Worm (Caenorhabditis elegans) whole organism, mixed stage, embryonic: Measurements from ENCODE around the gene sri-65.

ENCODE experiments used
- M03D4.4 ChIP-seq: sonication (generic microtip); optimal IDR thresholded peaks from 2 replicates; lab custom pipeline; 2017; ENCODE audit warnings: mild to moderate bottlenecking, missing genetic modification characterization, missing compliant biosample characterization
- bed-3 ChIP-seq: fragments of 200-800 bp; sonication (Bioruptor generic); optimal IDR thresholded peaks from 3 replicates; lab custom pipeline; 2018; ENCODE audit warnings: mild to moderate bottlenecking, missing genetic modification characterization, moderate library complexity, missing compliant biosample characterization
- blmp-1 ChIP-seq: fragments of 150-350 bp; optimal IDR thresholded peaks from 2 replicates; lab custom pipeline; 2014; ENCODE audit warnings: missing biosample characterization, missing genetic modification characterization
- ceh-39 ChIP-seq: fragments of 150-350 bp; optimal IDR thresholded peaks from 2 replicates; lab custom pipeline; 2014; ENCODE audit warnings: missing biosample characterization, missing genetic modification characterization
- ceh-83 ChIP-seq: fragments of 200-800 bp; sonication (Bioruptor generic); optimal IDR thresholded peaks from 2 replicates; lab custom pipeline; 2018; ENCODE audit warnings: mild to moderate bottlenecking, missing genetic modification characterization, missing compliant biosample characterization
- drap-1 ChIP-seq: fragments of 200-800 bp; sonication (Bioruptor generic); optimal IDR thresholded peaks from 3 replicates; lab custom pipeline; 2018; ENCODE audit warnings: mild to moderate bottlenecking, missing genetic modification characterization, missing compliant biosample characterization
- elt-1 ChIP-seq: sonication (generic microtip); optimal IDR thresholded peaks from 2 replicates; lab custom pipeline; 2017; ENCODE audit warnings: missing genetic modification characterization, mild to moderate bottlenecking, missing compliant biosample characterization, antibody characterized with exemption, moderate library complexity, borderline replicate concordance; ENCODE audit not compliant: insufficient read depth
- elt-3 ChIP-seq: fragments of 150-350 bp; optimal IDR thresholded peaks from 2 replicates; lab custom pipeline; 2014; ENCODE audit warnings: missing biosample characterization, missing genetic modification characterization
- flh-1 ChIP-seq: fragments of 200-800 bp; sonication (Bioruptor generic); optimal IDR thresholded peaks from 2 replicates; lab custom pipeline; 2018; ENCODE audit warnings: mild to moderate bottlenecking, missing genetic modification characterization, moderate library complexity, missing compliant biosample characterization
- ham-2 ChIP-seq: fragments of 200-800 bp; sonication (Bioruptor generic); optimal IDR thresholded peaks from 2 replicates; lab custom pipeline; 2018; ENCODE audit warnings: mild to moderate bottlenecking, missing genetic modification characterization, missing compliant biosample characterization
- hlh-1 ChIP-seq: fragments of 150-350 bp; optimal IDR thresholded peaks from 2 replicates; lab custom pipeline; 2014; ENCODE audit warnings: missing biosample characterization, missing genetic modification reagents, missing genetic modification characterization
- lin-13 ChIP-seq: fragments of 150-350 bp; optimal IDR thresholded peaks from 2 replicates; lab custom pipeline; 2014; ENCODE audit warnings: missing biosample characterization, missing genetic modification characterization
- lsy-2 ChIP-seq: fragments of 150-350 bp; optimal IDR thresholded peaks from 2 replicates; lab custom pipeline; 2014; ENCODE audit warnings: missing biosample characterization, missing genetic modification characterization
- mep-1 ChIP-seq: fragments of 150-350 bp; optimal IDR thresholded peaks from 2 replicates; lab custom pipeline; 2017; ENCODE audit warnings: missing biosample characterization, missing genetic modification reagents, missing genetic modification characterization, inconsistent platforms
- mls-2 ChIP-seq: sonication (generic microtip); optimal IDR thresholded peaks from 2 replicates; lab custom pipeline; 2016; ENCODE audit warnings: mild to moderate bottlenecking, missing genetic modification characterization, moderate library complexity, missing compliant biosample characterization
- nhr-237 ChIP-seq: fragments of 150-350 bp; optimal IDR thresholded peaks from 2 replicates; lab custom pipeline; 2014; ENCODE audit warnings: missing biosample characterization, missing genetic modification characterization
- nhr-28 ChIP-seq: fragments of 150-350 bp; optimal IDR thresholded peaks from 2 replicates; lab custom pipeline; 2014; ENCODE audit warnings: missing biosample characterization, missing genetic modification characterization
- nhr-76 ChIP-seq: sonication (generic microtip); optimal IDR thresholded peaks from 2 replicates; lab custom pipeline; 2017; ENCODE audit warnings: missing biosample characterization, missing genetic modification characterization
- pha-4 ChIP-seq: fragments of 150-350 bp; optimal IDR thresholded peaks from 2 replicates; lab custom pipeline; 2018; ENCODE audit warnings: missing biosample characterization, missing genetic modification reagents, missing genetic modification characterization
- sem-2 ChIP-seq: fragments of 200-800 bp; sonication (Bioruptor generic); optimal IDR thresholded peaks from 2 replicates; lab custom pipeline; 2018; ENCODE audit warnings: mild to moderate bottlenecking, missing genetic modification characterization, missing compliant biosample characterization
- snpc-4 ChIP-seq: fragments of 150-350 bp; optimal IDR thresholded peaks from 2 replicates; lab custom pipeline; 2014; ENCODE audit warnings: missing biosample characterization, missing genetic modification characterization
- sptf-1 ChIP-seq: sonication (generic microtip); optimal IDR thresholded peaks from 2 replicates; lab custom pipeline; 2017; ENCODE audit warnings: mild to moderate bottlenecking, missing genetic modification characterization, moderate library complexity, missing compliant biosample characterization
- unc-120 ChIP-seq: sonication (generic microtip); optimal IDR thresholded peaks from 2 replicates; lab custom pipeline; 2017; ENCODE audit warnings: missing genetic modification characterization, missing compliant biosample characterization; ENCODE audit not compliant: poor library complexity, severe bottlenecking
- unc-39 ChIP-seq: fragments of 150-350 bp; optimal IDR thresholded peaks from 2 replicates; lab custom pipeline; 2014; ENCODE audit warnings: missing biosample characterization, missing genetic modification characterization
- unc-62 ChIP-seq: fragments of 150-350 bp; optimal IDR thresholded peaks from 2 replicates; lab custom pipeline; 2014; ENCODE audit warnings: missing biosample characterization, missing genetic modification reagents, missing genetic modification characterization
- zip-8 ChIP-seq: fragments of 150-350 bp; optimal IDR thresholded peaks from 2 replicates; lab custom pipeline; 2014; ENCODE audit warnings: missing biosample characterization, missing genetic modification characterization
- ztf-11 ChIP-seq: fragments of 150-350 bp; optimal IDR thresholded peaks from 2 replicates; lab custom pipeline; 2014; ENCODE audit warnings: missing biosample characterization, missing genetic modification characterization

The sri-65 gene

ce11 chrV:16370039-16370438 lies 18.1 kb downstream of the sri-65 start (continued):
- TF ChIP-seq flh-1 (GFP tag; lab: Kevin White, UChicago) (peak; percentile 41), drap-1 (GFP tag; lab: Kevin White, UChicago) (peak; percentile 78), mep-1 (tag; lab: Kevin White, UChicago) (no peak), unc-120 (tag; lab: Kevin White, UChicago) (peak; percentile 54), M03D4.4 (tag; lab: Kevin White, UChicago) (peak; percentile 76), lsy-2 (tag; lab: Kevin White, UChicago) (no peak), elt-3 (tag; lab: Kevin White, UChicago) (no peak), hlh-1 (peak; percentile 21), snpc-4 (no peak), nhr-28 (tag; lab: Kevin White, UChicago) (no peak), zip-8 (tag; lab: Kevin White, UChicago) (no peak), nhr-76 (no peak)

- no peak for TF ChIP-seq ztf-11 (tag; lab: Kevin White, UChicago)
- TF ChIP-seq lin-13 = no peak
- no peak for TF ChIP-seq M03D4.4 (tag; lab: Kevin White, UChicago)
- no peak for TF ChIP-seq mep-1 (tag; lab: Kevin White, UChicago)
- TF ChIP-seq unc-39 (tag; lab: Kevin White, UChicago) = no peak
- no peak for TF ChIP-seq zip-8 (tag; lab: Kevin White, UChicago)
- TF ChIP-seq bed-3 (GFP tag; lab: Kevin White, UChicago) = no peak
- no peak for TF ChIP-seq pha-4 (tag; lab: Kevin White, UChicago)
These were observed 20.0 kb downstream of the sri-65 start for ce11 chrV:16368143-16368542.

ce11 chrV:16367575-16367974 lies 20.6 kb downstream of the sri-65 start, which contains the start of gene W08G11.3:
W08G11.3 (plus strand) TSS chrV:16367681.
- TF ChIP-seq blmp-1 (tag; lab: Kevin White, UChicago) (no peak), unc-120 (tag; lab: Kevin White, UChicago) (no peak), ham-2 (no peak), mep-1 (tag; lab: Kevin White, UChicago) (no peak), drap-1 (GFP tag; lab: Kevin White, UChicago) (no peak), nhr-76 (no peak), elt-1 (tag; lab: Kevin White, UChicago) (no peak), ceh-39 (tag; lab: Kevin White, UChicago) (no peak), ztf-11 (tag; lab: Kevin White, UChicago) (no peak), M03D4.4 (tag; lab: Kevin White, UChicago) (no peak)

ce11 chrV:16361350-16361749 lies 26.8 kb downstream of the sri-65 start:
- TF ChIP-seq elt-3 (tag; lab: Kevin White, UChicago) (no peak), sptf-1 (tag; lab: Kevin White, UChicago) (no peak), drap-1 (GFP tag; lab: Kevin White, UChicago) (no peak), bed-3 (GFP tag; lab: Kevin White, UChicago) (no peak), ceh-83 (GFP tag; lab: Kevin White, UChicago) (no peak), lsy-2 (tag; lab: Kevin White, UChicago) (no peak), zip-8 (tag; lab: Kevin White, UChicago) (no peak), snpc-4 (no peak), hlh-1 (no peak)

DNA sequence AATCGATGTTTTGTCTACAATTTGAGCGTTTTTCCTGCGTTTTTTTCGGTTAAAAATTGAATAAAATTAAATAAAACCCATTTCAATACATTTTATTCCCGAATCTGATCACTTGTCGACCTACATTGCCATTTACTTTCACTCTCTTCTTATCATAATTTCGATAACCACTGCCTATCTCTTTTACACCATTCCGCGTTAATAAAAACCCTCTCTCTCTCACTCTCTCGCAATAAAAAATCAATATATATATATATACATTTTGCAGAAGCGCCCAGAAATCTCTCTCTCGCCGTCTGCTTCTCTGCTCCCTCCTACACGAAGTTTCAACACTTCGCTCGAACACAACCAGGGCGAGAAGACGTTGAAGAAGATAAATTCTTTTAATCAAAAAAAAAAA lies 30.9 kb downstream of the sri-65 start, which contains the start of gene pptr-1:
TSS of gene pptr-1 (plus strand) at position 269 of the 400 bp plus-strand sequence.
- TF ChIP-seq hlh-1 (no peak), mls-2 (tag; lab: Kevin White, UChicago) (no peak), elt-3 (tag; lab: Kevin White, UChicago) (peak; percentile 5), bed-3 (GFP tag; lab: Kevin White, UChicago) (no peak), blmp-1 (tag; lab: Kevin White, UChicago) (peak; percentile 47), unc-62 (no peak)
- TF ChIP-seq, all 35 proteins: peak for 2

ce11 chrV:16356798-16357197 lies 31.4 kb downstream of the sri-65 start:
- no peak for TF ChIP-seq sptf-1 (tag; lab: Kevin White, UChicago)
- no peak for TF ChIP-seq bed-3 (GFP tag; lab: Kevin White, UChicago)
- TF ChIP-seq sem-2 = no peak
- no peak for TF ChIP-seq nhr-237
- TF ChIP-seq unc-39 (tag; lab: Kevin White, UChicago) = no peak
- TF ChIP-seq ztf-11 (tag; lab: Kevin White, UChicago) = no peak
- no peak for TF ChIP-seq ceh-83 (GFP tag; lab: Kevin White, UChicago)
